Fruit fly (Drosophila melanogaster) whole organism, wandering third instar larva: Measurements from ENCODE around the gene Usp10.
A peak's percentile ranks its signal among the peaks of the same experiment; 100 is the strongest.
"Not testable (repeated sequence)": the region's sequence is repeated elsewhere in the genome, so short reads cannot be mapped to it uniquely, and the experiment has no call there.

Experiments
- Abd-B ChIP-seq: fragments of >200 bp; optimal IDR thresholded peaks from 2 replicates; lab custom pipeline; 2017; ENCODE audit warnings: missing biosample characterization, missing genetic modification characterization
- CG32264 ChIP-seq: fragments of 200-800 bp; sonication (Bioruptor generic); optimal IDR thresholded peaks from 2 replicates; lab custom pipeline; 2016; ENCODE audit warnings: missing biosample characterization, missing genetic modification characterization
- CG9705 ChIP-seq: fragments of 200-800 bp; sonication (Bioruptor generic); optimal IDR thresholded peaks from 2 replicates; lab custom pipeline; 2018; ENCODE audit warnings: missing biosample characterization, mild to moderate bottlenecking, missing genetic modification characterization
- CrebA ChIP-seq: fragments of 200-800 bp; sonication (Bioruptor generic); optimal IDR thresholded peaks from 2 replicates; lab custom pipeline; 2016; ENCODE audit warnings: missing biosample characterization, mild to moderate bottlenecking, missing genetic modification characterization, borderline replicate concordance
- Dfd ChIP-seq: fragments of >200 bp; optimal IDR thresholded peaks from 2 replicates; lab custom pipeline; 2017; ENCODE audit warnings: missing biosample characterization, missing genetic modification characterization
- Dif ChIP-seq: fragments of 200-275, 200-300 bp; sonication (Bioruptor generic); optimal IDR thresholded peaks from 2 replicates; lab custom pipeline; 2018; ENCODE audit warnings: missing biosample characterization, missing genetic modification characterization; ENCODE audit not compliant: partially characterized antibody
- GATAd ChIP-seq: sonication (Bioruptor generic); optimal IDR thresholded peaks from 2 replicates; lab custom pipeline; 2016; ENCODE audit warnings: missing biosample characterization, missing genetic modification characterization
- HLH106 ChIP-seq: fragments of 200-800 bp; optimal IDR thresholded peaks from 3 replicates; lab custom pipeline; 2019; ENCODE audit warnings: missing biosample characterization, mild to moderate bottlenecking, missing genetic modification characterization, moderate library complexity
- Hnf4 ChIP-seq: fragments of 200-800 bp; sonication (Bioruptor generic); optimal IDR thresholded peaks from 2 replicates; lab custom pipeline; 2016; ENCODE audit warnings: missing biosample characterization, mild to moderate bottlenecking, missing genetic modification characterization
- Hr78 ChIP-seq: fragments of >200 bp; optimal IDR thresholded peaks from 2 replicates; lab custom pipeline; 2017; ENCODE audit warnings: missing biosample characterization, missing genetic modification characterization
- Jra ChIP-seq: sonication (Bioruptor generic); optimal IDR thresholded peaks from 2 replicates; lab custom pipeline; 2016; ENCODE audit warnings: missing biosample characterization, missing genetic modification characterization
- Mio ChIP-seq: sonication (Bioruptor generic); optimal IDR thresholded peaks from 2 replicates; lab custom pipeline; 2016; ENCODE audit warnings: missing biosample characterization, missing genetic modification characterization
- Myc ChIP-seq: fragments of >200 bp; optimal IDR thresholded peaks from 2 replicates; lab custom pipeline; 2017
- OdsH ChIP-seq: fragments of 200-800 bp; sonication (Bioruptor generic); optimal IDR thresholded peaks from 2 replicates; lab custom pipeline; 2016; ENCODE audit warnings: missing biosample characterization, mild to moderate bottlenecking, missing genetic modification characterization
- Rel ChIP-seq, 2 experiments: fragments of 200-800 bp; sonication (Bioruptor generic) in 1 of 2; optimal IDR thresholded peaks; 2 replicates in 1 of 2; 3 replicates in 1 of 2; lab custom pipeline; 2016 to 2019; ENCODE audit warnings: mild to moderate bottlenecking in 2 of 2, missing biosample characterization in 2 of 2, missing genetic modification characterization in 2 of 2, moderate library complexity in 1 of 2
- Sp1 ChIP-seq: fragments of 200-800 bp; sonication (Bioruptor generic); optimal IDR thresholded peaks from 3 replicates; lab custom pipeline; 2019; ENCODE audit warnings: missing biosample characterization, mild to moderate bottlenecking, missing genetic modification characterization, moderate library complexity
- Vsx2 ChIP-seq: fragments of 200-300, 225-300 bp; sonication (Bioruptor generic); optimal IDR thresholded peaks from 2 replicates; lab custom pipeline; 2018; ENCODE audit warnings: missing biosample characterization, missing genetic modification characterization; ENCODE audit not compliant: partially characterized antibody
- br ChIP-seq: fragments of 200-800 bp; sonication (Bioruptor generic); optimal IDR thresholded peaks from 2 replicates; lab custom pipeline; 2016; ENCODE audit warnings: missing biosample characterization, missing genetic modification characterization
- brk ChIP-seq: fragments of 200-800 bp; sonication (Bioruptor generic); optimal IDR thresholded peaks from 2 replicates; lab custom pipeline; 2016; ENCODE audit warnings: missing biosample characterization, mild to moderate bottlenecking, missing genetic modification characterization
- dl ChIP-seq, 2 experiments: fragments of 175-275, 200-275 bp in 1 of 2; fragments of 200-275 bp in 1 of 2; sonication (Bioruptor generic); optimal IDR thresholded peaks; lab custom pipeline; 2018; ENCODE audit warnings: mild to moderate bottlenecking in 2 of 2, missing biosample characterization in 2 of 2, missing genetic modification characterization in 2 of 2, moderate library complexity in 2 of 2; ENCODE audit not compliant: partially characterized antibody in 2 of 2, insufficient read depth in 1 of 2
- dmrt93B ChIP-seq: fragments of 200-800 bp; sonication (Bioruptor generic); optimal IDR thresholded peaks from 2 replicates; lab custom pipeline; 2018; ENCODE audit warnings: missing biosample characterization, mild to moderate bottlenecking, missing genetic modification characterization
- ey ChIP-seq: fragments of 200-800 bp; sonication (Bioruptor generic); optimal IDR thresholded peaks from 2 replicates; lab custom pipeline; 2016; ENCODE audit warnings: missing biosample characterization, missing genetic modification characterization
- foxo ChIP-seq, 2 experiments: fragments of 200-800 bp; sonication (Bioruptor generic); optimal IDR thresholded peaks; 2 replicates in 1 of 2; 3 replicates in 1 of 2; lab custom pipeline; 2016 to 2017; ENCODE audit warnings: missing biosample characterization in 2 of 2, missing genetic modification characterization in 2 of 2
- fru ChIP-seq: fragments of 200-800 bp; sonication (Bioruptor generic); optimal IDR thresholded peaks from 3 replicates; lab custom pipeline; 2016; ENCODE audit warnings: missing biosample characterization, mild to moderate bottlenecking, missing genetic modification characterization
- h ChIP-seq: fragments of 200-800 bp; sonication (Bioruptor generic); optimal IDR thresholded peaks from 3 replicates; lab custom pipeline; 2016; ENCODE audit warnings: missing biosample characterization, mild to moderate bottlenecking, missing genetic modification characterization
- jim ChIP-seq: fragments of 175-275, 200-325 bp; sonication (Bioruptor generic); optimal IDR thresholded peaks from 2 replicates; lab custom pipeline; 2016; ENCODE audit warnings: missing biosample characterization, mild to moderate bottlenecking, missing genetic modification characterization
- lola ChIP-seq: fragments of >200 bp; optimal IDR thresholded peaks from 2 replicates; lab custom pipeline; 2017; ENCODE audit warnings: missing biosample characterization, missing genetic modification characterization
- pan ChIP-seq: fragments of >200 bp; optimal IDR thresholded peaks from 2 replicates; lab custom pipeline; 2017
- psq ChIP-seq: fragments of 200-800 bp; sonication (Bioruptor generic); optimal IDR thresholded peaks from 3 replicates; lab custom pipeline; 2017; ENCODE audit warnings: missing biosample characterization, mild to moderate bottlenecking, missing genetic modification characterization, moderate library complexity
- rgr ChIP-seq: fragments of 200-800 bp; sonication (Bioruptor generic); optimal IDR thresholded peaks from 3 replicates; lab custom pipeline; 2016; ENCODE audit warnings: missing biosample characterization, mild to moderate bottlenecking, missing genetic modification characterization
- sage ChIP-seq: fragments of 200-800 bp; sonication (Bioruptor generic); optimal IDR thresholded peaks from 2 replicates; lab custom pipeline; 2016; ENCODE audit warnings: missing biosample characterization, mild to moderate bottlenecking, missing genetic modification characterization
- sv ChIP-seq: fragments of 200-800 bp; sonication (Bioruptor generic); optimal IDR thresholded peaks from 3 replicates; lab custom pipeline; 2016; ENCODE audit warnings: missing biosample characterization, missing genetic modification characterization
- tai ChIP-seq: sonication (Bioruptor generic); optimal IDR thresholded peaks from 2 replicates; lab custom pipeline; 2016; ENCODE audit warnings: missing biosample characterization, missing genetic modification characterization
- usp ChIP-seq: fragments of >200 bp; optimal IDR thresholded peaks from 2 replicates; lab custom pipeline; 2017; ENCODE audit warnings: missing biosample characterization, missing genetic modification characterization
- woc ChIP-seq: sonication (Bioruptor generic); optimal IDR thresholded peaks from 2 replicates; lab custom pipeline; 2016; ENCODE audit warnings: missing biosample characterization, mild to moderate bottlenecking, missing genetic modification characterization

The Usp10 gene

DNA sequence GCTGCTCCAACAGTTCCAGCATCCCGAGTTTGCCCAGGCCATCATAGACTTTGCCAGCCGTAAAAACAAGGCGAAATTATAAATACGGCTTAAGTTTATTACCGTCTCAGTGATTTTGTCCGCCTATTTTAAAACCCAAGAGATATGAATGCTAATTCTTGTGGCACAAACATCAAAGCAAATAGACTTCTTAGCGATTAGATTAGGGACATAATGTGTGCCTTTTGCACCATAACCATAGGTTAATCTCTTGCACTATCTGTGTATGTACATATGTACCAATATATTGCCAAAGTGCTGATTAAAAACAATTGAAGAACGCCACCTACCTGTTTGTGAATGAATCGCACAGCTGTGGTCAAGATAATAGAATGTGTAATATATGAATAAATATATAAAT lies 19.4 kb upstream of the Usp10 start:
- TF ChIP-seq Hnf4 (GFP tag; lab: Kevin White, UChicago) (no peak), Mio (GFP tag; lab: Kevin White, UChicago) (no peak), usp (GFP tag; lab: Kevin White, UChicago) (no peak), jim (no peak), h (GFP tag; lab: Kevin White, UChicago) (no peak), foxo (GFP tag; optimal IDR thresholded peaks at IDR 0.05; lab: Kevin White, UChicago) (no peak), br (GFP tag; lab: Kevin White, UChicago) (no peak), pan (lab: Kevin White, UChicago) (no peak), Dfd (GFP tag; lab: Kevin White, UChicago) (no peak), Hr78 (GFP tag; lab: Kevin White, UChicago) (no peak), brk (GFP tag; lab: Kevin White, UChicago) (no peak), Rel (GFP tag; optimal IDR thresholded peaks at IDR 0.05; lab: Kevin White, UChicago) (no peak), Rel (tag; optimal IDR thresholded peaks at IDR 0.05; lab: Kevin White, UChicago) (no peak), sage (GFP tag; lab: Kevin White, UChicago) (no peak), tai (no peak), Abd-B (GFP tag; lab: Kevin White, UChicago) (no peak), GATAd (GFP tag; lab: Kevin White, UChicago) (no peak)

DNA sequence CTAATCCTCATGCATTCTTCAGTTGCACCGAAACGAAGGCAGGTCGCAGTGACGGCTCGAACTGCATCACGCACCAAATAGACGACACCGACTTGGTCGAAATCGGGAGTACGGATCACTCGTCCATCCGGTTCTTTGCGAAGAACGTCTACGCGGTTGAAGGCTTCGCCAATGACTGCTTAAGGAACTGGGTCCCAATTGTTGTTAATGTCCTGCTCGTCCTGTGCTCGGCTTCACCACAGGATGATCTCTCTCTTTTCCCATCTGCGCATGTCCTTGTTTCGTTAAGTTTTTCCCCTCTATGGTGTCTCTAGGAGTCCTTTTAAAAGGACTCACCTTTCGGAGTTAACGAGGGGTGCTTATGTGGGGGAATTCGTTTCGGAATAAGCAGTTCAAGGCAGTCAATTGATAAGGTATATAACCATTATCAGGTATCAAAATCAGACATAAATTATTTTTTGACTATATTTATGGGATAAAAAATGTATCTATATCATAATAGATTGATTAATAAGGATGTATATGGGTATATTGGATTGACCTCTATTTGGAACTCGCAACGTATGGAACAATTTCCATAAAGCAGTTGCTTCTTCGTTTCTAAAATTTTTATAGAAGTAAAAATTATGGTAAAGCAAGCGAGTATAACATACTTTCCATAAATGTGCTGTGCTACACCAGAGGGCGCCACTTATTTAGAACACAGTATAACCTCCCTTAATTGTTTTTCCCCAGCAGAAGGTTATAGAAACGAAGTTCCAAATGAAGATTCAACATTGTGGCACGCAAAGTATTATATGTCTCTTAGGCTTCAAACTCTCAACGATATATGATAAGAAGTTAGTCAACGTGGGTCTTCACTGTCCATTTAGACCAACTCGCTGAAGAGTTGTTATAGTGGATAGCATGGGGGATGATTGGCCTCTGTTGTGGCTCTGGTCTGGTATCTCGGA lies 14.4 kb upstream of the Usp10 start, which contains the start of gene dpr20:
TSS of gene dpr20 (minus strand) at position 186 of the 953 bp plus-strand sequence.
- no peak for TF ChIP-seq lola (GFP tag; lab: Kevin White, UChicago)
- peak; percentile 43 for TF ChIP-seq woc (GFP tag; lab: Kevin White, UChicago)
- TF ChIP-seq h (GFP tag; lab: Kevin White, UChicago) = peak; percentile 76
- peak in 1 of 2 experiments; percentile 70 for TF ChIP-seq foxo (GFP tag; optimal IDR thresholded peaks at IDR 0.05; lab: Kevin White, UChicago)
- TF ChIP-seq tai = no peak
- no peak for TF ChIP-seq Hr78 (GFP tag; lab: Kevin White, UChicago)
- peak; percentile 57 for TF ChIP-seq sv
- TF ChIP-seq rgr (GFP tag; lab: Kevin White, UChicago) = peak; percentile 67
- peak; percentile 35 for TF ChIP-seq CG32264 (GFP tag; lab: Kevin White, UChicago)
- TF ChIP-seq ey (GFP tag; lab: Kevin White, UChicago) = peak; percentile 62
- TF ChIP-seq jim = no peak
- TF ChIP-seq CG9705 (GFP tag; lab: Kevin White, UChicago) = peak; percentile 20
- peak; percentile 42 for TF ChIP-seq br (GFP tag; lab: Kevin White, UChicago)
- TF ChIP-seq psq (GFP tag; lab: Kevin White, UChicago) = peak; percentile 26
- peak; percentile 48 for TF ChIP-seq Sp1 (GFP tag; lab: Kevin White, UChicago)
- no peak for TF ChIP-seq CrebA (GFP tag; lab: Kevin White, UChicago)
- peak; percentile 37 for TF ChIP-seq OdsH
- TF ChIP-seq Hnf4 (GFP tag; lab: Kevin White, UChicago) = peak; percentile 32
- TF ChIP-seq Myc (lab: Kevin White, UChicago) = no peak
- no peak for TF ChIP-seq Rel (GFP tag; optimal IDR thresholded peaks at IDR 0.05; lab: Kevin White, UChicago)
- peak; percentile 32 for TF ChIP-seq Rel (tag; optimal IDR thresholded peaks at IDR 0.05; lab: Kevin White, UChicago)
- TF ChIP-seq fru (GFP tag; lab: Kevin White, UChicago) = peak; percentile 57
- TF ChIP-seq HLH106 (tag; lab: Kevin White, UChicago) = peak; percentile 73
- TF ChIP-seq dmrt93B (GFP tag; lab: Kevin White, UChicago) = peak; percentile 6

DNA sequence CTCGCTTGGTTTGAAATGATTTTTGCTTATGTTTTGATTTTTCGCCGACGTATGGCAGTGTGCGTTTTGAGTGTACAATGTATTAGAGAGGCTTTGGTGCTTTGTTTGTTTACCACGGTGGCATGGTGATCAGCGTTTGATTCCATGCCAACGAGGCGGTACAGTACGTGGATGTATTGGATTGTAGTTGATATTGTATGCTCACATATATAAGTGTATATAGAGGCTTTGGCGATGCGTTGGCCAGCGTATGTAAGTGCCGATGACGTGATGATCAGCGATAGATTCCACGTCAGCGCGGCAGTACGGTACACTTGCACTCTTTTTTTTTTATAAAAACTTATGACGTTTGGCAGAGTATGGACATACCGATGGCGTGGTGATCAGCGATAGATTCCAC lies 6.6 kb upstream of the Usp10 start, which contains the start of gene CG12502:
TSS of gene CG12502 (plus strand) at position 301 of the 400 bp plus-strand sequence.
- TF ChIP-seq jim; Dif (GFP tag; lab: Kevin White, UChicago); dmrt93B (GFP tag; lab: Kevin White, UChicago): not testable (repeated sequence)

DNA sequence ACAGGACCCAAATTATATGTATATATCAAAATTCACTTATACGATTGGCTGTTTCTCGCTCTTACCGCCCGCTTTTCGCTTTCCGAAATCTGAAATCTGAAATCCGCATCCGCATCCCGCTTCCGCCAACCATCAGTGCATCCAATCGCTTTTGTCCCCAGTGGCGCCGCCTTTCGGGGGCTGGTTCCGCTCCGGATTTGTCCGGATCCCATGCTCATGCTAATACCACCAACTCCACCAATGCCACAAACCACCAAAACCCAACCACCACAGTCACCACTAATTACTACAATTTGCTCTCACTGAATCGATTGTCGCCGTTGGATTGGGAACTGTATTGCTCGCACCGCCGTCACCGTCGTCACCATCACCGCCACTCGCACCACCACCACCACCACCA lies 2.9 kb upstream of the Usp10 start:
- no peak for TF ChIP-seq dl (GFP tag; optimal IDR thresholded peaks at IDR 0.05; lab: Kevin White, UChicago; ENCODE audit: insufficient read depth in 1 of 2, partially characterized antibody in 2 of 2)
- no peak for TF ChIP-seq dmrt93B (GFP tag; lab: Kevin White, UChicago)
- no peak for TF ChIP-seq OdsH
- TF ChIP-seq CG9705 (GFP tag; lab: Kevin White, UChicago) = no peak
- no peak for TF ChIP-seq Hnf4 (GFP tag; lab: Kevin White, UChicago)
- no peak for TF ChIP-seq Jra
- TF ChIP-seq CrebA (GFP tag; lab: Kevin White, UChicago) = no peak
- no peak for TF ChIP-seq HLH106 (tag; lab: Kevin White, UChicago)
- TF ChIP-seq psq (GFP tag; lab: Kevin White, UChicago) = no peak
- TF ChIP-seq foxo (GFP tag; optimal IDR thresholded peaks at IDR 0.05; lab: Kevin White, UChicago) = no peak
- no peak for TF ChIP-seq CG32264 (GFP tag; lab: Kevin White, UChicago)
- TF ChIP-seq Rel (GFP tag; optimal IDR thresholded peaks at IDR 0.05; lab: Kevin White, UChicago) = no peak
- TF ChIP-seq Rel (tag; optimal IDR thresholded peaks at IDR 0.05; lab: Kevin White, UChicago) = no peak
- TF ChIP-seq GATAd (GFP tag; lab: Kevin White, UChicago) = no peak
- no peak for TF ChIP-seq Dfd (GFP tag; lab: Kevin White, UChicago)
- TF ChIP-seq Vsx2 (GFP tag; lab: Kevin White, UChicago) = no peak
- TF ChIP-seq h (GFP tag; lab: Kevin White, UChicago) = no peak
